Fruit fly (Drosophila melanogaster) whole organism, wandering third instar larva: Measurements from ENCODE around the gene Usp12-46.

Source experiments
- Abd-B ChIP-seq: fragments of >200 bp; optimal IDR thresholded peaks from 2 replicates; lab custom pipeline; 2017; ENCODE audit warnings: missing biosample characterization, missing genetic modification characterization
- CG9705 ChIP-seq: fragments of 200-800 bp; sonication (Bioruptor generic); optimal IDR thresholded peaks from 2 replicates; lab custom pipeline; 2018; ENCODE audit warnings: missing biosample characterization, mild to moderate bottlenecking, missing genetic modification characterization
- CrebA ChIP-seq: fragments of 200-800 bp; sonication (Bioruptor generic); optimal IDR thresholded peaks from 2 replicates; lab custom pipeline; 2016; ENCODE audit warnings: missing biosample characterization, mild to moderate bottlenecking, missing genetic modification characterization, borderline replicate concordance
- Dfd ChIP-seq: fragments of >200 bp; optimal IDR thresholded peaks from 2 replicates; lab custom pipeline; 2017; ENCODE audit warnings: missing biosample characterization, missing genetic modification characterization
- Dif ChIP-seq: fragments of 200-275, 200-300 bp; sonication (Bioruptor generic); optimal IDR thresholded peaks from 2 replicates; lab custom pipeline; 2018; ENCODE audit warnings: missing biosample characterization, missing genetic modification characterization; ENCODE audit not compliant: partially characterized antibody
- GATAd ChIP-seq: sonication (Bioruptor generic); optimal IDR thresholded peaks from 2 replicates; lab custom pipeline; 2016; ENCODE audit warnings: missing biosample characterization, missing genetic modification characterization
- HLH106 ChIP-seq: fragments of 200-800 bp; optimal IDR thresholded peaks from 3 replicates; lab custom pipeline; 2019; ENCODE audit warnings: missing biosample characterization, mild to moderate bottlenecking, missing genetic modification characterization, moderate library complexity
- Hnf4 ChIP-seq: fragments of 200-800 bp; sonication (Bioruptor generic); optimal IDR thresholded peaks from 2 replicates; lab custom pipeline; 2016; ENCODE audit warnings: missing biosample characterization, mild to moderate bottlenecking, missing genetic modification characterization
- Hr78 ChIP-seq: fragments of >200 bp; optimal IDR thresholded peaks from 2 replicates; lab custom pipeline; 2017; ENCODE audit warnings: missing biosample characterization, missing genetic modification characterization
- Hr83 ChIP-seq: fragments of 200-300 bp; sonication (Bioruptor generic); optimal IDR thresholded peaks from 2 replicates; lab custom pipeline; 2016; ENCODE audit warnings: missing biosample characterization, mild to moderate bottlenecking, missing genetic modification characterization, moderate library complexity; ENCODE audit not compliant: poor library complexity, severe bottlenecking
- Mio ChIP-seq: sonication (Bioruptor generic); optimal IDR thresholded peaks from 2 replicates; lab custom pipeline; 2016; ENCODE audit warnings: missing biosample characterization, missing genetic modification characterization
- N ChIP-seq: fragments of >200 bp; optimal IDR thresholded peaks from 2 replicates; lab custom pipeline; 2018; ENCODE audit warnings: missing biosample characterization, missing external identifiers, missing genetic modification characterization
- Rel ChIP-seq, 2 experiments: fragments of 200-800 bp; sonication (Bioruptor generic) in 1 of 2; optimal IDR thresholded peaks; 2 replicates in 1 of 2; 3 replicates in 1 of 2; lab custom pipeline; 2016 to 2019; ENCODE audit warnings: mild to moderate bottlenecking in 2 of 2, missing biosample characterization in 2 of 2, missing genetic modification characterization in 2 of 2, moderate library complexity in 1 of 2
- Sp1 ChIP-seq: fragments of 200-800 bp; sonication (Bioruptor generic); optimal IDR thresholded peaks from 3 replicates; lab custom pipeline; 2019; ENCODE audit warnings: missing biosample characterization, mild to moderate bottlenecking, missing genetic modification characterization, moderate library complexity
- Vsx2 ChIP-seq: fragments of 200-300, 225-300 bp; sonication (Bioruptor generic); optimal IDR thresholded peaks from 2 replicates; lab custom pipeline; 2018; ENCODE audit warnings: missing biosample characterization, missing genetic modification characterization; ENCODE audit not compliant: partially characterized antibody
- brk ChIP-seq: fragments of 200-800 bp; sonication (Bioruptor generic); optimal IDR thresholded peaks from 2 replicates; lab custom pipeline; 2016; ENCODE audit warnings: missing biosample characterization, mild to moderate bottlenecking, missing genetic modification characterization
- dl ChIP-seq, 2 experiments: fragments of 175-275, 200-275 bp in 1 of 2; fragments of 200-275 bp in 1 of 2; sonication (Bioruptor generic); optimal IDR thresholded peaks; lab custom pipeline; 2018; ENCODE audit warnings: mild to moderate bottlenecking in 2 of 2, missing biosample characterization in 2 of 2, missing genetic modification characterization in 2 of 2, moderate library complexity in 2 of 2; ENCODE audit not compliant: partially characterized antibody in 2 of 2, insufficient read depth in 1 of 2
- dmrt93B ChIP-seq: fragments of 200-800 bp; sonication (Bioruptor generic); optimal IDR thresholded peaks from 2 replicates; lab custom pipeline; 2018; ENCODE audit warnings: missing biosample characterization, mild to moderate bottlenecking, missing genetic modification characterization
- ey ChIP-seq: fragments of 200-800 bp; sonication (Bioruptor generic); optimal IDR thresholded peaks from 2 replicates; lab custom pipeline; 2016; ENCODE audit warnings: missing biosample characterization, missing genetic modification characterization
- foxo ChIP-seq, 2 experiments: fragments of 200-800 bp; sonication (Bioruptor generic); optimal IDR thresholded peaks; 2 replicates in 1 of 2; 3 replicates in 1 of 2; lab custom pipeline; 2016 to 2017; ENCODE audit warnings: missing biosample characterization in 2 of 2, missing genetic modification characterization in 2 of 2
- h ChIP-seq: fragments of 200-800 bp; sonication (Bioruptor generic); optimal IDR thresholded peaks from 3 replicates; lab custom pipeline; 2016; ENCODE audit warnings: missing biosample characterization, mild to moderate bottlenecking, missing genetic modification characterization
- jim ChIP-seq: fragments of 175-275, 200-325 bp; sonication (Bioruptor generic); optimal IDR thresholded peaks from 2 replicates; lab custom pipeline; 2016; ENCODE audit warnings: missing biosample characterization, mild to moderate bottlenecking, missing genetic modification characterization
- lola ChIP-seq: fragments of >200 bp; optimal IDR thresholded peaks from 2 replicates; lab custom pipeline; 2017; ENCODE audit warnings: missing biosample characterization, missing genetic modification characterization
- pan ChIP-seq: fragments of >200 bp; optimal IDR thresholded peaks from 2 replicates; lab custom pipeline; 2017
- psq ChIP-seq: fragments of 200-800 bp; sonication (Bioruptor generic); optimal IDR thresholded peaks from 3 replicates; lab custom pipeline; 2017; ENCODE audit warnings: missing biosample characterization, mild to moderate bottlenecking, missing genetic modification characterization, moderate library complexity
- rgr ChIP-seq: fragments of 200-800 bp; sonication (Bioruptor generic); optimal IDR thresholded peaks from 3 replicates; lab custom pipeline; 2016; ENCODE audit warnings: missing biosample characterization, mild to moderate bottlenecking, missing genetic modification characterization
- sage ChIP-seq: fragments of 200-800 bp; sonication (Bioruptor generic); optimal IDR thresholded peaks from 2 replicates; lab custom pipeline; 2016; ENCODE audit warnings: missing biosample characterization, mild to moderate bottlenecking, missing genetic modification characterization
- sv ChIP-seq: fragments of 200-800 bp; sonication (Bioruptor generic); optimal IDR thresholded peaks from 3 replicates; lab custom pipeline; 2016; ENCODE audit warnings: missing biosample characterization, missing genetic modification characterization
- tai ChIP-seq: sonication (Bioruptor generic); optimal IDR thresholded peaks from 2 replicates; lab custom pipeline; 2016; ENCODE audit warnings: missing biosample characterization, missing genetic modification characterization
- usp ChIP-seq: fragments of >200 bp; optimal IDR thresholded peaks from 2 replicates; lab custom pipeline; 2017; ENCODE audit warnings: missing biosample characterization, missing genetic modification characterization
- woc ChIP-seq: sonication (Bioruptor generic); optimal IDR thresholded peaks from 2 replicates; lab custom pipeline; 2016; ENCODE audit warnings: missing biosample characterization, mild to moderate bottlenecking, missing genetic modification characterization

The Usp12-46 gene

dm6 chr3R:22753895-22754774 is 3.4 kb downstream of the Usp12-46 start (continued):
- TF ChIP-seq HLH106 (tag; lab: Kevin White, UChicago) (no peak), Dfd (no peak), usp (no peak), rgr (peak; percentile 19), h (peak; percentile 22), psq (GFP tag; lab: Kevin White, UChicago) (no peak), tai (GFP tag; lab: Kevin White, UChicago) (no peak), dmrt93B (no peak), pan (lab: Kevin White, UChicago) (no peak)

DNA sequence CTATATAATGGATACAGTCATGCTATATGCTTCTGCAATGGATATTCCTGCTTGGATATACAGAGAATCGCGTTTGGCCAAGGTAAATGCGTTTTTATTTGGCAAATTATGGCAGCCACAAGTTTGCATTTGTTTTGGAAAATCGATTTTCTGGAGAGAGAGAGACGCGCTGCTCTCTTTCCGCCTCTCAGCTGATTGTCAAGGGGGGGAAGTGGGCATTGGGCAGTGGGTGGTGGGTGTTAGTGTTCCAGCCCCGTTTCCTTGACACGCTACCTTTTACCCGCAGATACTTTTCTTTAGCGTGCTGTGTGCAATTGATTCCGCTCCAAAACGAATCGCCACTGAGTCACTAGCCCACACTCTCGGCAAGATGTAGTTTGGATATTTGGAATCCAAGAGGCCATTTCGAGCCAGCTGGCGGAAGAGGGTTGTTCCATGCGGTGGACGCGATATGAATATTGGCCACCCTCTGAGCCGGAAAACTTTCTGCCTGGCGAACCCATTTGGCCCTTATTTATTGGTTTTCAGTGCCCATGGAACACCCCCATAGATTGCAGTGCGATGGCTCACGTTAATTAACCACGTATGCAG is 4.6 kb downstream of the Usp12-46 start:
- TF ChIP-seq Dfd (no peak), sv (GFP tag; lab: Kevin White, UChicago) (no peak), Sp1 (no peak), rgr (no peak), dl (GFP tag; optimal IDR thresholded peaks at IDR 0.05; lab: Kevin White, UChicago; ENCODE audit: insufficient read depth in 1 of 2, partially characterized antibody in 2 of 2) (peak in 1 of 2 experiments; percentile 8)

DNA sequence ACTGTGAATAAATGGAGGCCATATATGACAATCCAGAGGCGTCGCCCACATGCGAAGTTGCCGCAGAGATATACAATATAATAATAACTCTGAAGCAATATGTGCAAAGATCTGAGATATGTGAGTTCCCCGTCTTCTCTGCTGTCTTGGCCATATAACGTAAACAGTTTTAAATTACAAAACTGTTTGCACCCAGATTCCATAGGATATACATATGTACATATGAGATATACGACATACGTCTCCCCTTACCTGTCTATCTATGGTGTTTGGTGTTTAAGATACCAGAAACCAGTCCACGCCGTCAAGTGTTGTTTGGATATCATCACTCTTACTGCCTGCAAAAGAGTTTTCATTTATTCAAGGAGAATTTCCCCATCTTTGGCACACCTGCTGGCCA is 5.6 kb downstream of the Usp12-46 start:
- TF ChIP-seq Rel (GFP tag; optimal IDR thresholded peaks at IDR 0.05; lab: Kevin White, UChicago) (no peak), Rel (tag; optimal IDR thresholded peaks at IDR 0.05; lab: Kevin White, UChicago) (peak; percentile 51), Vsx2 (GFP tag; lab: Kevin White, UChicago) (no peak)

DNA sequence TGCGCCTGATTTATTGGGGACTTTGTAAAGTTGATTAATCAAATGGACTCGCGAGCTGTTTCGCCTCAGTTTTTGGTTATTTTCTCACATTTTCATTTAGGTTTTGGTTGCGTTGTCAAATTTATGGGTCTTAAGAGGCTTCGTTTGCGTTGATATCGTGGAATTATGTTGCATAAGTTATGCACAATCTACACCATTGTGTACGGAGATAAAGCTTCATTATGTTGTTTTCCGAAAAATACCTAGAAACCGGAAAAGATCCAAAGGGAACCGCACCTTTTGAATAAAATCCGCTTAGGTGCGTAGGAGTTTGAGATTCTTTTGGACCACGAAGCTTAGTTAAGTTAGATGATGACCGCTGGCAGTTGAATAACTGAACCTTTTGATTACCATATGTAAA is 6.4 kb downstream of the Usp12-46 start:
- TF ChIP-seq Hr83 (GFP tag; lab: Kevin White, UChicago) (no peak), Dfd (no peak), tai (GFP tag; lab: Kevin White, UChicago) (no peak), jim (GFP tag; lab: Kevin White, UChicago) (no peak), N (GFP tag; lab: Kevin White, UChicago) (no peak), dmrt93B (no peak)

- TF ChIP-seq h (no peak), jim (GFP tag; lab: Kevin White, UChicago) (no peak), Rel (GFP tag; optimal IDR thresholded peaks at IDR 0.05; lab: Kevin White, UChicago) (no peak), Rel (tag; optimal IDR thresholded peaks at IDR 0.05; lab: Kevin White, UChicago) (no peak), GATAd (no peak), lola (GFP tag; lab: Kevin White, UChicago) (no peak), Mio (GFP tag; lab: Kevin White, UChicago) (no peak), brk (GFP tag; lab: Kevin White, UChicago) (no peak), foxo (GFP tag; optimal IDR thresholded peaks at IDR 0.05; lab: Kevin White, UChicago) (no peak), woc (no peak), N (GFP tag; lab: Kevin White, UChicago) (no peak), sv (GFP tag; lab: Kevin White, UChicago) (no peak), sage (GFP tag; lab: Kevin White, UChicago) (no peak)
Measured at dm6 chr3R:22760988-22761387, 10.3 kb downstream of the Usp12-46 start, which contains the start of gene Nepl13. TSS of gene Nepl13 (minus strand) at chr3R:22761076.

- TF ChIP-seq CrebA (GFP tag; lab: Kevin White, UChicago) (no peak), Sp1 (no peak), Hnf4 (GFP tag; lab: Kevin White, UChicago) (no peak), ey (GFP tag; lab: Kevin White, UChicago) (no peak), usp (no peak), brk (GFP tag; lab: Kevin White, UChicago) (no peak), dmrt93B (no peak), CG9705 (no peak), HLH106 (tag; lab: Kevin White, UChicago) (no peak), Dfd (no peak), Dif (GFP tag; lab: Kevin White, UChicago) (no peak), dl (GFP tag; optimal IDR thresholded peaks at IDR 0.05; lab: Kevin White, UChicago; ENCODE audit: insufficient read depth in 1 of 2, partially characterized antibody in 2 of 2) (no peak), woc (no peak), Hr78 (GFP tag; lab: Kevin White, UChicago) (no peak), Abd-B (GFP tag; lab: Kevin White, UChicago) (no peak)
Measured at dm6 chr3R:22763587-22763986, 12.9 kb downstream of the Usp12-46 start, which contains the start of gene Nepl14. TSS of gene Nepl14 (minus strand) at chr3R:22763711.
